Worm (Caenorhabditis elegans): ENCODE measurements around the gene F40D4.12.

- no peak for TF ChIP-seq tbx-11 (GFP tag; IDR thresholded peaks at IDR 0.05)
- no peak for TF ChIP-seq tbx-37 (GFP tag; conservative IDR thresholded peaks at IDR 0.05)
- no peak for TF ChIP-seq ama-1 (optimal IDR thresholded peaks at IDR 0.05)
- TF ChIP-seq aly-1 (tag; optimal IDR thresholded peaks at IDR 0.05), result no peak
Measured at ce11 chrV:17165409-17165808, 5.7 kb downstream of the F40D4.12 start, which contains the start of gene srh-102.
